Fruit fly (Drosophila melanogaster) whole organism, prepupa: ENCODE measurements around the gene CG14042.

Experiments
- Blimp-1 ChIP-seq: fragments of 200-800 bp; sonication (Bioruptor generic); optimal IDR thresholded peaks from 3 replicates; lab custom pipeline; 2017; ENCODE audit warnings: missing biosample characterization, missing genetic modification characterization, mild to moderate bottlenecking, moderate library complexity, missing genetic modification reagents
- CG10631 ChIP-seq: fragments of 200-800 bp; sonication (Bioruptor generic); optimal IDR thresholded peaks from 2 replicates; lab custom pipeline; 2016; ENCODE audit warnings: missing biosample characterization, missing genetic modification characterization
- CG10669 ChIP-seq: fragments of 200-800 bp; sonication (Bioruptor generic); optimal IDR thresholded peaks from 3 replicates; lab custom pipeline; 2018; ENCODE audit warnings: missing biosample characterization, mild to moderate bottlenecking, missing genetic modification characterization, moderate library complexity
- CG11294 ChIP-seq: fragments of 200-800 bp; sonication (Bioruptor generic); IDR thresholded peaks from 2 replicates; pipeline ENCODE4 v1.3.6; 2022; ENCODE audit warnings: missing biosample characterization, missing genetic modification characterization
- CG11762 ChIP-seq: fragments of 200-800 bp; sonication (Bioruptor generic); optimal IDR thresholded peaks from 3 replicates; lab custom pipeline; 2016; ENCODE audit warnings: missing biosample characterization, missing genetic modification characterization; ENCODE audit not compliant: insufficient read depth
- CG11902 ChIP-seq: fragments of 200-800 bp; sonication (Bioruptor generic); optimal IDR thresholded peaks from 3 replicates; lab custom pipeline; 2016; ENCODE audit warnings: missing biosample characterization, missing genetic modification characterization
- CG15336 ChIP-seq: fragments of 200-800 bp; sonication (Bioruptor generic); IDR thresholded peaks from 2 replicates; pipeline ENCODE4 v1.3.6; 2022; ENCODE audit warnings: missing biosample characterization, missing genetic modification characterization
- CG1621 ChIP-seq: fragments of 200-800 bp; sonication (Bioruptor generic); optimal IDR thresholded peaks from 3 replicates; lab custom pipeline; 2018; ENCODE audit warnings: missing biosample characterization, mild to moderate bottlenecking, missing genetic modification characterization
- CG3032 ChIP-seq: fragments of 200-800 bp; optimal IDR thresholded peaks from 2 replicates; lab custom pipeline; 2019; ENCODE audit warnings: missing biosample characterization, mild to moderate bottlenecking, missing genetic modification characterization, moderate library complexity
- CG32006 ChIP-seq: fragments of 200-800 bp; sonication (Bioruptor generic); optimal IDR thresholded peaks from 3 replicates; lab custom pipeline; 2017; ENCODE audit warnings: missing biosample characterization, mild to moderate bottlenecking, missing genetic modification characterization
- CG34406 ChIP-seq: fragments of 200-800 bp; sonication (Bioruptor generic); optimal IDR thresholded peaks from 3 replicates; lab custom pipeline; 2016; ENCODE audit warnings: missing biosample characterization, missing genetic modification characterization
- CG3919 ChIP-seq: fragments of 200-800 bp; sonication (Bioruptor generic); optimal IDR thresholded peaks from 3 replicates; lab custom pipeline; 2016; ENCODE audit warnings: missing biosample characterization, missing genetic modification characterization
- CG4318 ChIP-seq: fragments of 200-800 bp; sonication (Bioruptor generic); optimal IDR thresholded peaks from 3 replicates; lab custom pipeline; 2017; ENCODE audit warnings: missing biosample characterization, mild to moderate bottlenecking, missing genetic modification characterization
- CG6163 ChIP-seq: fragments of 200-800 bp; sonication (Bioruptor generic); IDR thresholded peaks from 3 replicates; pipeline ENCODE4 v1.3.6; 2022; ENCODE audit warnings: missing biosample characterization, missing genetic modification characterization
- CG6276 ChIP-seq: fragments of 200-800 bp; sonication (Bioruptor generic); optimal IDR thresholded peaks from 2 replicates; lab custom pipeline; 2017; ENCODE audit warnings: missing biosample characterization, mild to moderate bottlenecking, missing genetic modification characterization
- CG6808 ChIP-seq: fragments of 200-800 bp; sonication (Bioruptor generic); optimal IDR thresholded peaks from 3 replicates; lab custom pipeline; 2017; ENCODE audit warnings: missing biosample characterization, missing genetic modification characterization, mild to moderate bottlenecking, moderate library complexity, missing genetic modification reagents
- CG6854 ChIP-seq: fragments of 200-800 bp; sonication (Bioruptor generic); optimal IDR thresholded peaks from 2 replicates; lab custom pipeline; 2017; ENCODE audit warnings: missing biosample characterization, mild to moderate bottlenecking, missing genetic modification characterization
- CG7368 ChIP-seq: fragments of 200-800 bp; sonication (Bioruptor generic); optimal IDR thresholded peaks from 3 replicates; lab custom pipeline; 2016; ENCODE audit warnings: missing biosample characterization, missing genetic modification characterization
- CG8119 ChIP-seq: fragments of 200-800 bp; sonication (Bioruptor generic); IDR thresholded peaks from 3 replicates; pipeline ENCODE4 v1.3.6; 2022; ENCODE audit warnings: missing biosample characterization, missing genetic modification characterization
- CG8319 ChIP-seq: fragments of 200-800 bp; sonication (Bioruptor generic); optimal IDR thresholded peaks from 3 replicates; lab custom pipeline; 2016; ENCODE audit warnings: missing biosample characterization, missing genetic modification characterization
- CG8632 ChIP-seq: fragments of 200-800 bp; sonication (Bioruptor generic); optimal IDR thresholded peaks from 3 replicates; lab custom pipeline; 2016; ENCODE audit warnings: missing biosample characterization, missing genetic modification characterization
- CG9139 ChIP-seq: fragments of 200-800 bp; sonication (Bioruptor generic); optimal IDR thresholded peaks from 3 replicates; lab custom pipeline; 2017; ENCODE audit warnings: missing biosample characterization, mild to moderate bottlenecking, missing genetic modification characterization
- Eip75B ChIP-seq: fragments of 200-800 bp; sonication (Bioruptor generic); optimal IDR thresholded peaks from 3 replicates; lab custom pipeline; 2016; ENCODE audit warnings: missing biosample characterization, missing genetic modification characterization
- Eip78C ChIP-seq: fragments of 200-800 bp; sonication (Bioruptor generic); peaks from one replicate; lab custom pipeline; 2016; ENCODE audit warnings: missing biosample characterization, missing genetic modification characterization
- Ets21C ChIP-seq: fragments of 200-800 bp; sonication (Bioruptor generic); optimal IDR thresholded peaks from 3 replicates; lab custom pipeline; 2016; ENCODE audit warnings: missing biosample characterization, missing genetic modification characterization
- Ets96B ChIP-seq: fragments of 200-800 bp; optimal IDR thresholded peaks from 2 replicates; lab custom pipeline; 2019; ENCODE audit warnings: missing biosample characterization, mild to moderate bottlenecking, missing genetic modification characterization, moderate library complexity
- Hr39 ChIP-seq: fragments of 200-800 bp; sonication (Bioruptor generic); optimal IDR thresholded peaks from 2 replicates; lab custom pipeline; 2016; ENCODE audit warnings: missing biosample characterization, missing genetic modification characterization
- Hr4 ChIP-seq: fragments of 200-800 bp; sonication (Bioruptor generic); optimal IDR thresholded peaks from 3 replicates; lab custom pipeline; 2016; ENCODE audit warnings: missing biosample characterization, missing genetic modification characterization
- Met ChIP-seq: fragments of 200-800 bp; sonication (Bioruptor generic); optimal IDR thresholded peaks from 3 replicates; lab custom pipeline; 2016; ENCODE audit warnings: missing biosample characterization, missing genetic modification characterization
- OdsH ChIP-seq: fragments of 200-800 bp; sonication (Bioruptor generic); optimal IDR thresholded peaks from 3 replicates; lab custom pipeline; 2016; ENCODE audit warnings: missing biosample characterization, missing genetic modification characterization
- Sox15 ChIP-seq: fragments of 200-800 bp; sonication (Bioruptor generic); optimal IDR thresholded peaks from 3 replicates; lab custom pipeline; 2016; ENCODE audit warnings: missing biosample characterization, missing genetic modification characterization
- achi ChIP-seq: fragments of 200-800 bp; sonication (Bioruptor generic); optimal IDR thresholded peaks from 3 replicates; lab custom pipeline; 2016; ENCODE audit warnings: missing biosample characterization, missing genetic modification characterization
- cyc ChIP-seq: fragments of 200-800 bp; sonication (Bioruptor generic); optimal IDR thresholded peaks from 3 replicates; lab custom pipeline; 2016; ENCODE audit warnings: missing biosample characterization, missing genetic modification characterization
- dac ChIP-seq: fragments of 200-800 bp; sonication (Bioruptor generic); optimal IDR thresholded peaks from 2 replicates; lab custom pipeline; 2017; ENCODE audit warnings: missing biosample characterization, mild to moderate bottlenecking, missing genetic modification characterization
- eg ChIP-seq: fragments of 200-800 bp; sonication (Bioruptor generic); IDR thresholded peaks from 3 replicates; pipeline ENCODE4 v1.3.6; 2022; ENCODE audit warnings: missing biosample characterization, missing genetic modification characterization
- esn ChIP-seq: fragments of 200-800 bp; sonication (Bioruptor generic); optimal IDR thresholded peaks from 2 replicates; lab custom pipeline; 2016; ENCODE audit warnings: missing biosample characterization, mild to moderate bottlenecking, missing genetic modification characterization, moderate library complexity
- fd59A ChIP-seq: fragments of 200-800 bp; sonication (Bioruptor generic); optimal IDR thresholded peaks from 2 replicates; lab custom pipeline; 2017; ENCODE audit warnings: missing biosample characterization, mild to moderate bottlenecking, missing genetic modification characterization, missing genetic modification reagents
- lz ChIP-seq: fragments of 200-800 bp; sonication (Bioruptor generic); optimal IDR thresholded peaks from 3 replicates; lab custom pipeline; 2016; ENCODE audit warnings: missing biosample characterization, missing genetic modification characterization
- net ChIP-seq: fragments of 200-800 bp; sonication (Bioruptor generic); optimal IDR thresholded peaks from 3 replicates; lab custom pipeline; 2016; ENCODE audit warnings: missing biosample characterization, missing genetic modification characterization
- pdm3 ChIP-seq: fragments of 200-800 bp; sonication (Bioruptor generic); optimal IDR thresholded peaks from 3 replicates; lab custom pipeline; 2016; ENCODE audit warnings: missing biosample characterization, missing genetic modification characterization
- ss ChIP-seq, 2 experiments: fragments of 200-800 bp; sonication (Bioruptor generic); optimal IDR thresholded peaks; 2 replicates in 1 of 2; 3 replicates in 1 of 2; lab custom pipeline; 2017 to 2018; ENCODE audit warnings: mild to moderate bottlenecking in 2 of 2, missing biosample characterization in 2 of 2, missing genetic modification characterization in 2 of 2, moderate library complexity in 1 of 2
- vri ChIP-seq: fragments of 200-800 bp; sonication (Bioruptor generic); optimal IDR thresholded peaks from 3 replicates; lab custom pipeline; 2016; ENCODE audit warnings: missing biosample characterization, mild to moderate bottlenecking, missing genetic modification characterization

The CG14042 gene

DNA sequence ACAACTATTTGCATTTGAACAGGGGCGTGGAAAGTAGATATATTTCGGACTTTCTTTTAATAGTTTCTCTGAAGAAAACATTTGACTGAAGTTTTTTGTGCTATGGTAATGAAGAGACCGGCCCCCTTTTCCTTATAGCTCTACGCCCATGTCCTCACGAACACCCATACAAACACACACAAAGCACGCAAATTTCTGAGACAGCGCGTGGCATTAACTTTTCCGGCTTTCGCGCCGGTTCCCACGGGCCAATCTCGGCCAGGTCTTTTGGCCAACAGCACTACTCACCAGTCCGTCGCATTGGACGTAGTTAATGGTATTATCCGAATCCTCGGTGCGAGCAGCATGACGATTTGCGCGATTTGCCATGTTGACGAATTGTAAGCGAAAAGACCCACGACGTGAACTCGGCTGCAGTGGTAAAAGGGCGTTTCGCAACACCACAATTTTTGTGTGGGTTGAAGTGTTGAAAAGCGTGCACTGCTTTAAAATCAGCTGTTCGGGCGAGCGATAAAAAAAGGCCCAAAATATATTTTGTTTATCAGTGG, 14.9 kb downstream of the CG14042 start, which contains the start of gene senju (continued):
- TF ChIP-seq CG6163 (GFP tag; lab: Robert Waterston, UW) = peak; percentile 92
- TF ChIP-seq CG15336 (GFP tag; lab: Robert Waterston, UW) = peak; percentile 84
- TF ChIP-seq CG6854 = peak; percentile 77
- TF ChIP-seq Hr39 (GFP tag; lab: Kevin White, UChicago) = peak; percentile 84
- TF ChIP-seq CG3919 = peak; percentile 93
- peak; percentile 80 for TF ChIP-seq CG8319 (GFP tag; lab: Kevin White, UChicago)
- peak; percentile 90 for TF ChIP-seq pdm3 (GFP tag; lab: Kevin White, UChicago)
- no peak for TF ChIP-seq CG4318 (GFP tag; lab: Kevin White, UChicago)
- TF ChIP-seq ss (GFP tag; optimal IDR thresholded peaks at IDR 0.05; lab: Kevin White, UChicago) = peak; percentile 71 to 73
- TF ChIP-seq CG3032 (tag; lab: Kevin White, UChicago) = peak; percentile 68
- TF ChIP-seq CG1621 (tag; lab: Kevin White, UChicago) = peak; percentile 80
- peak; percentile 92 for TF ChIP-seq esn (GFP tag; lab: Kevin White, UChicago)
- peak; percentile 85 for TF ChIP-seq CG10631 (GFP tag; lab: Kevin White, UChicago)
- peak; percentile 80 for TF ChIP-seq CG8632 (GFP tag; lab: Kevin White, UChicago)
- peak; percentile 83 for TF ChIP-seq CG7368 (GFP tag; lab: Kevin White, UChicago)
- TF ChIP-seq net = peak; percentile 90
- peak; percentile 84 for TF ChIP-seq cyc (GFP tag; lab: Kevin White, UChicago)
- TF ChIP-seq Met (GFP tag; lab: Kevin White, UChicago) = peak; percentile 87
- TF ChIP-seq CG11902 (GFP tag; lab: Kevin White, UChicago) = peak; percentile 72
- peak; percentile 77 for TF ChIP-seq Ets96B (tag; lab: Kevin White, UChicago)
- TF ChIP-seq Ets21C (GFP tag; lab: Kevin White, UChicago) = peak; percentile 82
- peak; percentile 87 for TF ChIP-seq CG8119
- peak; percentile 91 for TF ChIP-seq eg (GFP tag; lab: Robert Waterston, UW)
- peak; percentile 62 for TF ChIP-seq CG11294 (GFP tag; lab: Robert Waterston, UW)
- peak; percentile 79 for TF ChIP-seq CG34406 (GFP tag; lab: Kevin White, UChicago)
- TF ChIP-seq Hr4 (GFP tag; lab: Kevin White, UChicago) = peak; percentile 89
- peak; percentile 89 for TF ChIP-seq lz
- peak; percentile 57 for TF ChIP-seq fd59A (GFP tag; lab: Kevin White, UChicago)
- peak; percentile 86 for TF ChIP-seq achi
- TF ChIP-seq dac (GFP tag; lab: Kevin White, UChicago) = peak; percentile 80
- peak; percentile 83 for TF ChIP-seq Eip75B (GFP tag; lab: Kevin White, UChicago)
- peak; percentile 48 for TF ChIP-seq Blimp-1 (GFP tag; lab: Kevin White, UChicago)
- TF ChIP-seq CG6808 (GFP tag; lab: Kevin White, UChicago) = peak; percentile 75
- peak; percentile 73 for TF ChIP-seq Sox15 (GFP tag; lab: Kevin White, UChicago)
- TF ChIP-seq CG10669 (GFP tag; lab: Kevin White, UChicago) = peak; percentile 79
- peak; percentile 95 for TF ChIP-seq Eip78C (GFP tag; lab: Kevin White, UChicago)
- peak; percentile 51 for TF ChIP-seq CG9139 (GFP tag; lab: Kevin White, UChicago)
- TF ChIP-seq CG11762 (GFP tag; lab: Kevin White, UChicago) = peak; percentile 75
- peak; percentile 85 for TF ChIP-seq vri (GFP tag; lab: Kevin White, UChicago)
- TF ChIP-seq CG32006 (GFP tag; lab: Kevin White, UChicago) = peak; percentile 86

- TF ChIP-seq CG6276 (GFP tag; lab: Kevin White, UChicago) (no peak), CG11294 (GFP tag; lab: Robert Waterston, UW) (no peak), CG8632 (GFP tag; lab: Kevin White, UChicago) (no peak), CG6808 (GFP tag; lab: Kevin White, UChicago) (no peak), lz (no peak), esn (GFP tag; lab: Kevin White, UChicago) (no peak), pdm3 (GFP tag; lab: Kevin White, UChicago) (no peak), OdsH (GFP tag; lab: Kevin White, UChicago) (no peak), CG6163 (GFP tag; lab: Robert Waterston, UW) (no peak)
Measured at dm6 chr2L:5052994-5053393, 15.5 kb downstream of the CG14042 start, which contains the start of gene eIF3h. Gene eIF3h, minus strand, starts transcription at chr2L:5053094.
